Fruit fly (Drosophila melanogaster) whole organism, wandering third instar larva: ENCODE results near the gene PGRP-SB2.

Experiments
- CG32264 ChIP-seq: fragments of 200-800 bp; sonication (Bioruptor generic); optimal IDR thresholded peaks from 2 replicates; lab custom pipeline; 2016; ENCODE audit warnings: missing biosample characterization, missing genetic modification characterization
- CG9705 ChIP-seq: fragments of 200-800 bp; sonication (Bioruptor generic); optimal IDR thresholded peaks from 2 replicates; lab custom pipeline; 2018; ENCODE audit warnings: missing biosample characterization, mild to moderate bottlenecking, missing genetic modification characterization
- Dfd ChIP-seq: fragments of >200 bp; optimal IDR thresholded peaks from 2 replicates; lab custom pipeline; 2017; ENCODE audit warnings: missing biosample characterization, missing genetic modification characterization
- Dif ChIP-seq: fragments of 200-275, 200-300 bp; sonication (Bioruptor generic); optimal IDR thresholded peaks from 2 replicates; lab custom pipeline; 2018; ENCODE audit warnings: missing biosample characterization, missing genetic modification characterization; ENCODE audit not compliant: partially characterized antibody
- HLH106 ChIP-seq: fragments of 200-800 bp; optimal IDR thresholded peaks from 3 replicates; lab custom pipeline; 2019; ENCODE audit warnings: missing biosample characterization, mild to moderate bottlenecking, missing genetic modification characterization, moderate library complexity
- Hnf4 ChIP-seq: fragments of 200-800 bp; sonication (Bioruptor generic); optimal IDR thresholded peaks from 2 replicates; lab custom pipeline; 2016; ENCODE audit warnings: missing biosample characterization, mild to moderate bottlenecking, missing genetic modification characterization
- Hr78 ChIP-seq: fragments of >200 bp; optimal IDR thresholded peaks from 2 replicates; lab custom pipeline; 2017; ENCODE audit warnings: missing biosample characterization, missing genetic modification characterization
- Jra ChIP-seq: sonication (Bioruptor generic); optimal IDR thresholded peaks from 2 replicates; lab custom pipeline; 2016; ENCODE audit warnings: missing biosample characterization, missing genetic modification characterization
- Mio ChIP-seq: sonication (Bioruptor generic); optimal IDR thresholded peaks from 2 replicates; lab custom pipeline; 2016; ENCODE audit warnings: missing biosample characterization, missing genetic modification characterization
- N ChIP-seq: fragments of >200 bp; optimal IDR thresholded peaks from 2 replicates; lab custom pipeline; 2018; ENCODE audit warnings: missing biosample characterization, missing external identifiers, missing genetic modification characterization
- OdsH ChIP-seq: fragments of 200-800 bp; sonication (Bioruptor generic); optimal IDR thresholded peaks from 2 replicates; lab custom pipeline; 2016; ENCODE audit warnings: missing biosample characterization, mild to moderate bottlenecking, missing genetic modification characterization
- Rel ChIP-seq, 2 experiments: fragments of 200-800 bp; sonication (Bioruptor generic) in 1 of 2; optimal IDR thresholded peaks; 2 replicates in 1 of 2; 3 replicates in 1 of 2; lab custom pipeline; 2016 to 2019; ENCODE audit warnings: mild to moderate bottlenecking in 2 of 2, missing biosample characterization in 2 of 2, missing genetic modification characterization in 2 of 2, moderate library complexity in 1 of 2
- Sp1 ChIP-seq: fragments of 200-800 bp; sonication (Bioruptor generic); optimal IDR thresholded peaks from 3 replicates; lab custom pipeline; 2019; ENCODE audit warnings: missing biosample characterization, mild to moderate bottlenecking, missing genetic modification characterization, moderate library complexity
- br ChIP-seq: fragments of 200-800 bp; sonication (Bioruptor generic); optimal IDR thresholded peaks from 2 replicates; lab custom pipeline; 2016; ENCODE audit warnings: missing biosample characterization, missing genetic modification characterization
- brk ChIP-seq: fragments of 200-800 bp; sonication (Bioruptor generic); optimal IDR thresholded peaks from 2 replicates; lab custom pipeline; 2016; ENCODE audit warnings: missing biosample characterization, mild to moderate bottlenecking, missing genetic modification characterization
- dmrt93B ChIP-seq: fragments of 200-800 bp; sonication (Bioruptor generic); optimal IDR thresholded peaks from 2 replicates; lab custom pipeline; 2018; ENCODE audit warnings: missing biosample characterization, mild to moderate bottlenecking, missing genetic modification characterization
- dsf ChIP-seq: sonication (Bioruptor generic); optimal IDR thresholded peaks from 2 replicates; lab custom pipeline; 2016; ENCODE audit warnings: missing biosample characterization, missing genetic modification characterization, borderline replicate concordance
- ey ChIP-seq: fragments of 200-800 bp; sonication (Bioruptor generic); optimal IDR thresholded peaks from 2 replicates; lab custom pipeline; 2016; ENCODE audit warnings: missing biosample characterization, missing genetic modification characterization
- foxo ChIP-seq, 2 experiments: fragments of 200-800 bp; sonication (Bioruptor generic); optimal IDR thresholded peaks; 2 replicates in 1 of 2; 3 replicates in 1 of 2; lab custom pipeline; 2016 to 2017; ENCODE audit warnings: missing biosample characterization in 2 of 2, missing genetic modification characterization in 2 of 2
- fru ChIP-seq: fragments of 200-800 bp; sonication (Bioruptor generic); optimal IDR thresholded peaks from 3 replicates; lab custom pipeline; 2016; ENCODE audit warnings: missing biosample characterization, mild to moderate bottlenecking, missing genetic modification characterization
- h ChIP-seq: fragments of 200-800 bp; sonication (Bioruptor generic); optimal IDR thresholded peaks from 3 replicates; lab custom pipeline; 2016; ENCODE audit warnings: missing biosample characterization, mild to moderate bottlenecking, missing genetic modification characterization
- jim ChIP-seq: fragments of 175-275, 200-325 bp; sonication (Bioruptor generic); optimal IDR thresholded peaks from 2 replicates; lab custom pipeline; 2016; ENCODE audit warnings: missing biosample characterization, mild to moderate bottlenecking, missing genetic modification characterization
- lola ChIP-seq: fragments of >200 bp; optimal IDR thresholded peaks from 2 replicates; lab custom pipeline; 2017; ENCODE audit warnings: missing biosample characterization, missing genetic modification characterization
- pan ChIP-seq: fragments of >200 bp; optimal IDR thresholded peaks from 2 replicates; lab custom pipeline; 2017
- psq ChIP-seq: fragments of 200-800 bp; sonication (Bioruptor generic); optimal IDR thresholded peaks from 3 replicates; lab custom pipeline; 2017; ENCODE audit warnings: missing biosample characterization, mild to moderate bottlenecking, missing genetic modification characterization, moderate library complexity
- rgr ChIP-seq: fragments of 200-800 bp; sonication (Bioruptor generic); optimal IDR thresholded peaks from 3 replicates; lab custom pipeline; 2016; ENCODE audit warnings: missing biosample characterization, mild to moderate bottlenecking, missing genetic modification characterization
- sage ChIP-seq: fragments of 200-800 bp; sonication (Bioruptor generic); optimal IDR thresholded peaks from 2 replicates; lab custom pipeline; 2016; ENCODE audit warnings: missing biosample characterization, mild to moderate bottlenecking, missing genetic modification characterization
- sv ChIP-seq: fragments of 200-800 bp; sonication (Bioruptor generic); optimal IDR thresholded peaks from 3 replicates; lab custom pipeline; 2016; ENCODE audit warnings: missing biosample characterization, missing genetic modification characterization
- woc ChIP-seq: sonication (Bioruptor generic); optimal IDR thresholded peaks from 2 replicates; lab custom pipeline; 2016; ENCODE audit warnings: missing biosample characterization, mild to moderate bottlenecking, missing genetic modification characterization

PGRP-SB2 gene

dm6 chr3L:16748343-16748742, 22.0 kb downstream of the PGRP-SB2 start:
- peak; percentile 25 for TF ChIP-seq h
- no peak for TF ChIP-seq brk (GFP tag; lab: Kevin White, UChicago)
- TF ChIP-seq foxo (GFP tag; optimal IDR thresholded peaks at IDR 0.05; lab: Kevin White, UChicago) = peak in 1 of 2 experiments; percentile 28
- peak; percentile 44 for TF ChIP-seq Sp1
- TF ChIP-seq Hnf4 (GFP tag; lab: Kevin White, UChicago) = no peak
- no peak for TF ChIP-seq CG9705 (GFP tag; lab: Kevin White, UChicago)
- peak; percentile 16 for TF ChIP-seq psq (GFP tag; lab: Kevin White, UChicago)
- peak; percentile 11 for TF ChIP-seq OdsH (GFP tag; lab: Kevin White, UChicago)
- no peak for TF ChIP-seq CG32264 (GFP tag; lab: Kevin White, UChicago)
- TF ChIP-seq fru (GFP tag; lab: Kevin White, UChicago) = peak; percentile 28
- TF ChIP-seq HLH106 (tag; lab: Kevin White, UChicago) = peak; percentile 46
- peak; percentile 2 for TF ChIP-seq rgr (GFP tag; lab: Kevin White, UChicago)
- no peak for TF ChIP-seq Dif (GFP tag; lab: Kevin White, UChicago)
- TF ChIP-seq dsf (GFP tag; lab: Kevin White, UChicago) = no peak
- TF ChIP-seq sage (GFP tag; lab: Kevin White, UChicago) = no peak

dm6 chr3L:16749726-16750125, 23.4 kb downstream of the PGRP-SB2 start:
- no peak for TF ChIP-seq Rel (GFP tag; optimal IDR thresholded peaks at IDR 0.05; lab: Kevin White, UChicago)
- TF ChIP-seq Rel (tag; optimal IDR thresholded peaks at IDR 0.05; lab: Kevin White, UChicago) = no peak
- TF ChIP-seq sv (GFP tag; lab: Kevin White, UChicago) = no peak
- TF ChIP-seq foxo (GFP tag; optimal IDR thresholded peaks at IDR 0.05; lab: Kevin White, UChicago) = no peak
- TF ChIP-seq h = no peak
- TF ChIP-seq woc (GFP tag; lab: Kevin White, UChicago) = no peak
- no peak for TF ChIP-seq Hnf4 (GFP tag; lab: Kevin White, UChicago)
- no peak for TF ChIP-seq fru (GFP tag; lab: Kevin White, UChicago)
- TF ChIP-seq CG32264 (GFP tag; lab: Kevin White, UChicago) = no peak
- TF ChIP-seq N = no peak
- TF ChIP-seq jim = no peak
- no peak for TF ChIP-seq psq (GFP tag; lab: Kevin White, UChicago)
- no peak for TF ChIP-seq ey (GFP tag; lab: Kevin White, UChicago)

- TF ChIP-seq Hr78 (GFP tag; lab: Kevin White, UChicago) (no peak), pan (lab: Kevin White, UChicago) (peak; percentile 26)
Measured at dm6 chr3L:16750750-16751149, 24.4 kb downstream of the PGRP-SB2 start.

- TF ChIP-seq Dif (GFP tag; lab: Kevin White, UChicago) (no peak), h (no peak), pan (lab: Kevin White, UChicago) (no peak), Mio (GFP tag; lab: Kevin White, UChicago) (no peak), dmrt93B (GFP tag; lab: Kevin White, UChicago) (no peak), sage (GFP tag; lab: Kevin White, UChicago) (no peak), Dfd (GFP tag; lab: Kevin White, UChicago) (no peak), rgr (GFP tag; lab: Kevin White, UChicago) (no peak), Jra (GFP tag; lab: Kevin White, UChicago) (no peak), lola (GFP tag; lab: Kevin White, UChicago) (no peak), psq (GFP tag; lab: Kevin White, UChicago) (no peak), dsf (GFP tag; lab: Kevin White, UChicago) (no peak)
Measured at dm6 chr3L:16751487-16752054, 25.2 kb downstream of the PGRP-SB2 start.

dm6 chr3L:16752402-16753096, 26.2 kb downstream of the PGRP-SB2 start:
- peak; percentile 10 for TF ChIP-seq fru (GFP tag; lab: Kevin White, UChicago)
- peak; percentile 3 for TF ChIP-seq br (GFP tag; lab: Kevin White, UChicago)
- TF ChIP-seq jim = no peak
- TF ChIP-seq h = peak; percentile 9
- TF ChIP-seq foxo (GFP tag; optimal IDR thresholded peaks at IDR 0.05; lab: Kevin White, UChicago) = peak in 1 of 2 experiments; percentile 6
